Worm (Caenorhabditis elegans): ENCODE data around the gene Y25C1A.13.
A peak's percentile ranks its signal among the peaks of the same experiment; 100 is the strongest.

Gene Y25C1A.13

ce11 chrII:3062222-3062621 is 48.8 kb downstream of the Y25C1A.13 start (continued):
- TF ChIP-seq sea-2 (GFP tag; IDR thresholded peaks at IDR 0.05) = no peak
- no peak for TF ChIP-seq F55B11.4 (tag; optimal IDR thresholded peaks at IDR 0.05; ENCODE audit: borderline replicate concordance, insufficient read depth)
- peak; percentile 94 for TF ChIP-seq B0261.1 (tag; optimal IDR thresholded peaks at IDR 0.05)
- no peak for TF ChIP-seq sptf-2 (GFP tag; optimal IDR thresholded peaks at IDR 0.05)
- no peak for TF ChIP-seq ama-1 (optimal IDR thresholded peaks at IDR 0.05)
- peak in 1 of 2 experiments; percentile 38 for TF ChIP-seq ama-1 (GFP tag; optimal IDR thresholded peaks at IDR 0.05)
- peak; percentile 56 for TF ChIP-seq snpc-1.3 (tag; optimal IDR thresholded peaks at IDR 0.05; ENCODE audit: insufficient read depth)
- TF ChIP-seq hrde-1 (tag; optimal IDR thresholded peaks at IDR 0.05; ENCODE audit: borderline replicate concordance) = peak; percentile 66
- TF ChIP-seq ets-4 (GFP tag; optimal IDR thresholded peaks at IDR 0.05) = no peak
- TF ChIP-seq egl-44 (GFP tag; IDR thresholded peaks at IDR 0.05) = no peak
- peak; percentile 56 for TF ChIP-seq F33H1.4 (GFP tag; IDR thresholded peaks at IDR 0.05)
- TF ChIP-seq ztf-6 (GFP tag; IDR thresholded peaks at IDR 0.05) = 0 out of 2 replicates have a peak, but pooled peaks have one; percentile 21
- TF ChIP-seq efl-1 (GFP tag; optimal IDR thresholded peaks at IDR 0.05) = no peak
- TF ChIP-seq aptf-3 (GFP tag; IDR thresholded peaks at IDR 0.05) = no peak
- no peak for TF ChIP-seq T26A5.8 (tag; optimal IDR thresholded peaks at IDR 0.05)
- peak; percentile 18 for TF ChIP-seq F49E8.2 (tag; optimal IDR thresholded peaks at IDR 0.05; ENCODE audit: insufficient read depth)

ce11 chrII:3061605-3062004 is 49.4 kb downstream of the Y25C1A.13 start:
- TF ChIP-seq nhr-27 (tag; optimal IDR thresholded peaks at IDR 0.05) (no peak), zfh-2 (GFP tag; conservative IDR thresholded peaks at IDR 0.05) (peak; percentile 63), F23B12.7 (tag; optimal IDR thresholded peaks at IDR 0.05; ENCODE audit: insufficient read depth) (no peak), aptf-3 (GFP tag; IDR thresholded peaks at IDR 0.05) (no peak), K11D2.4 (GFP tag; IDR thresholded peaks at IDR 0.05) (no peak)

- TF ChIP-seq K12H6.12 (tag; optimal IDR thresholded peaks at IDR 0.05) (no peak), F57A8.1 (GFP tag; optimal IDR thresholded peaks at IDR 0.05) (no peak), die-1 (tag; optimal IDR thresholded peaks at IDR 0.05) (no peak), lin-26 (GFP tag; IDR thresholded peaks at IDR 0.05) (no peak), madf-10 (tag; optimal IDR thresholded peaks at IDR 0.05) (no peak), nfya-2 (GFP tag; IDR thresholded peaks at IDR 0.05) (no peak), ets-4 (GFP tag; optimal IDR thresholded peaks at IDR 0.05) (no peak), dox-1 (GFP tag; IDR thresholded peaks at IDR 0.05) (no peak), F33H1.4 (GFP tag; IDR thresholded peaks at IDR 0.05) (no peak), ceh-79 (tag; optimal IDR thresholded peaks at IDR 0.05) (no peak), him-1 (tag; optimal IDR thresholded peaks at IDR 0.05) (no peak), bed-1 (GFP tag; IDR thresholded peaks at IDR 0.05) (no peak), nhr-179 (tag; optimal IDR thresholded peaks at IDR 0.05) (no peak)
Observed at ce11 chrII:3060782-3061181, 50.3 kb downstream of the Y25C1A.13 start, which contains the start of gene Y25C1A.6. Gene Y25C1A.6 (plus strand): TSS chrII:3061082.

Measured in whole organism, young adult.